Worm (Caenorhabditis elegans): ENCODE results near the gene T07A5.1.

DNA sequence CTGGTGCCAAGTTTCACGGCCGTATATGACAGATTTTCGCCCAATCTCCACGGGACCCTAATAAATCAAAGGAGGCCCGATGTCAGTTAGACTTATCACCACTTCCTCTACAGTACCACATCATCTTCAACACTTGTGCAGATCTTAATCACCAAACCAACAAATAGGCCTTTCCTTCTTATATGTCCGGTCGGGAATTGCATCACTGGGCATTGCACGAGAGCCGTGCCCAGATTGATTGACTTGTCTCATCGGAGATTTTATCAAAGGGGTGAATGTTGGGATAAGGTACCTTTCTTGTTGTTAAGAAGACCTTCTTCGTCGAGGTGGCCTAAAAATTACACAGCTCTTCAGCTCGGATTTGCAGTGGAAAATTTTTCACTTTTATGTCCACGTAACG is 38.8 kb upstream of the T07A5.1 start:
- no peak for TF ChIP-seq ama-1 (optimal IDR thresholded peaks at IDR 0.05)
- TF ChIP-seq tra-4 (tag; optimal IDR thresholded peaks at IDR 0.05): no peak
- no peak for TF ChIP-seq tbx-11 (GFP tag; IDR thresholded peaks at IDR 0.05)
- TF ChIP-seq B0310.2 (tag; optimal IDR thresholded peaks at IDR 0.05): no peak
- TF ChIP-seq aly-1 (tag; optimal IDR thresholded peaks at IDR 0.05): no peak
- TF ChIP-seq F13C5.2 (tag; optimal IDR thresholded peaks at IDR 0.05): no peak
- TF ChIP-seq pes-1 (GFP tag; IDR thresholded peaks at IDR 0.05): no peak
- no peak for TF ChIP-seq ceh-13 (GFP tag; optimal IDR thresholded peaks at IDR 0.05)
